Worm (Caenorhabditis elegans): ENCODE data around the gene tpan-1.

DNA sequence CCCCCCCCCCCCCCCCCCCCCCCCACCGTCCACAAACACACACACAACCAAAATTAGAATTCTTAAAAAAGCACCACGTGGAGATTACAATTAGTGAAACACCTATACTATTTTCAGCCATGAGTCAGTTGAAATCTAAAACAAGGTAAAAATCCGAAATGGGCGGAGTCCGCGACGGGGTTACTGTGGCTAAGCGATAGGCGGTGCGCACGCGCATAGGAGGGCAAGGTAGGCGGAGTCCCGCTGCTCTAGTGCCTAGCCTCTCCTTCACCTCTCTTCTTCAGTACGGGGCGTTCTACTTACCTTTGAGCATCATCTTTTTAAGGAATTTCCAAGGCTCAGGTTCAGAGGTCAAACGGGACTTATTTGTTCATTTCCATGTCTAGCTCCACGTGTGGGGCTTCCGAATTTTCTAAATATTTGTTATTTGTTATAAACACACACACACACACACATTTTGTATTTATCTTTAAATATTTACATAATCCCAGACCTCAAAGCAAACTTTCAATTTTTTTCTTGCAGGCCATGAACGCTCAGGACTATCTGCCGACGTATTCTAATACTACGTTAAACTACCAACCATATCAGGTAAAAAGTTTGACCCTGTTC, 32.8 kb upstream of the tpan-1 start:
- TF ChIP-seq nhr-237 (tag; optimal IDR thresholded peaks at IDR 0.05) (no peak), alr-1 (tag; optimal IDR thresholded peaks at IDR 0.05; ENCODE audit: borderline replicate concordance) (no peak), elt-2 (tag; optimal IDR thresholded peaks at IDR 0.05) (no peak)

Measured in whole organism, L1 larva.